Worm (Caenorhabditis elegans): ENCODE measurements around the gene srbc-33.

DNA sequence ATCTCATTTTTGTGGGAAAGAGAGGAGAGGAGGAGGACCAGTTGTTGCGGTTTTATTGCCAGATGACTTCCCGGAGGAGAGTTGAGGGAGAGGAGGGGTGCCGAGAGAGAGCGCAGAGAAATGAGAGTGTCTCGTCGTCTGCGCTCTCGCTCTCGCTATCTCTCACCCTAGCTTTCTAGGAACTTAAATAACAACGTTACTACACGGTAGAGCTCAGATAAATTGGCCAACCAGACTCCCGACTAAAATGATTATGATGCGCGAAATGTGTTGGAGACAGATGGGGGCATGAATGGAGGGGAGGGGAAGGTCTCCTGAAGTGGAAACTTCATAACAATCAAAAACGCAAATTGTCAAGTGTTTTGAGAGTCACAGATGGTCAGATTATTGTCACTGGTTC lies 30.0 kb downstream of the srbc-33 start:
- TF ChIP-seq dao-5 (tag; optimal IDR thresholded peaks at IDR 0.05): no peak
- no peak for TF ChIP-seq him-1 (tag; optimal IDR thresholded peaks at IDR 0.05)
- TF ChIP-seq W03F9.2 (tag; optimal IDR thresholded peaks at IDR 0.05): no peak
